Worm (Caenorhabditis elegans) whole organism, mixed stage, embryonic: ENCODE measurements around the gene mtch-1.

Source experiments
- M03D4.4 ChIP-seq: sonication (generic microtip); optimal IDR thresholded peaks from 2 replicates; lab custom pipeline; 2017; ENCODE audit warnings: mild to moderate bottlenecking, missing genetic modification characterization, missing compliant biosample characterization
- ceh-83 ChIP-seq: fragments of 200-800 bp; sonication (Bioruptor generic); optimal IDR thresholded peaks from 2 replicates; lab custom pipeline; 2018; ENCODE audit warnings: mild to moderate bottlenecking, missing genetic modification characterization, missing compliant biosample characterization
- ces-1 ChIP-seq: fragments of 150-350 bp; optimal IDR thresholded peaks from 2 replicates; lab custom pipeline; 2014; ENCODE audit warnings: missing biosample characterization, missing genetic modification reagents, missing genetic modification characterization
- elt-1 ChIP-seq: sonication (generic microtip); optimal IDR thresholded peaks from 2 replicates; lab custom pipeline; 2017; ENCODE audit warnings: missing genetic modification characterization, mild to moderate bottlenecking, missing compliant biosample characterization, antibody characterized with exemption, moderate library complexity, borderline replicate concordance; ENCODE audit not compliant: insufficient read depth
- elt-3 ChIP-seq: fragments of 150-350 bp; optimal IDR thresholded peaks from 2 replicates; lab custom pipeline; 2014; ENCODE audit warnings: missing biosample characterization, missing genetic modification characterization
- lin-13 ChIP-seq: fragments of 150-350 bp; optimal IDR thresholded peaks from 2 replicates; lab custom pipeline; 2014; ENCODE audit warnings: missing biosample characterization, missing genetic modification characterization
- lsy-2 ChIP-seq: fragments of 150-350 bp; optimal IDR thresholded peaks from 2 replicates; lab custom pipeline; 2014; ENCODE audit warnings: missing biosample characterization, missing genetic modification characterization
- mab-5 ChIP-seq: fragments of 150-350 bp; optimal IDR thresholded peaks from 2 replicates; lab custom pipeline; 2014; ENCODE audit warnings: missing biosample characterization, missing genetic modification characterization
- nhr-12 ChIP-seq: fragments of 150-350 bp; optimal IDR thresholded peaks from 2 replicates; lab custom pipeline; 2014; ENCODE audit warnings: missing biosample characterization, missing genetic modification characterization
- nhr-237 ChIP-seq: fragments of 150-350 bp; optimal IDR thresholded peaks from 2 replicates; lab custom pipeline; 2014; ENCODE audit warnings: missing biosample characterization, missing genetic modification characterization
- nhr-76 ChIP-seq: sonication (generic microtip); optimal IDR thresholded peaks from 2 replicates; lab custom pipeline; 2017; ENCODE audit warnings: missing biosample characterization, missing genetic modification characterization
- pha-4 ChIP-seq: fragments of 150-350 bp; optimal IDR thresholded peaks from 2 replicates; lab custom pipeline; 2018; ENCODE audit warnings: missing biosample characterization, missing genetic modification reagents, missing genetic modification characterization
- snpc-4 ChIP-seq: fragments of 150-350 bp; optimal IDR thresholded peaks from 2 replicates; lab custom pipeline; 2014; ENCODE audit warnings: missing biosample characterization, missing genetic modification characterization
- unc-62 ChIP-seq: fragments of 150-350 bp; optimal IDR thresholded peaks from 2 replicates; lab custom pipeline; 2014; ENCODE audit warnings: missing biosample characterization, missing genetic modification reagents, missing genetic modification characterization

DNA sequence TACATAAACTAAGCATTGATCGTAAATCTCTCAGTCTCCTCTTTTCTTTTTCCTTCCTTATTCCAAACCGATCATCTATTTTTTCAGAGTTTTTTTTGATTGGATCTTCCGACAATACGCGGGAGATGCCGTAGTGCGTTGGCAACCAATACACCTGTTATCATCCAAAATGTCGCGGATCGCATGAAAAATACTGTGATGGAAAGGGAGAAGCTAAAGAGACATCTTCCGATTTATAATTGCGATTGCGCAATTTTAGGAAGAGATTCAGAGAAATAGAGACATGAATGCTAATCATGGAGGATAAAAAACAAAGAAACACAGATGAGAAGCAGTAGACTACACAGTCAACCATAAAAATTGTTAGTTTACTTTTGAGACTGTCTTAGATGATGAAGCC, 32.5 kb upstream of the mtch-1 start:
- TF ChIP-seq lsy-2 (tag; lab: Kevin White, UChicago), result no peak
- TF ChIP-seq pha-4, result no peak
- TF ChIP-seq elt-3 (tag; lab: Kevin White, UChicago), result no peak
- no peak for TF ChIP-seq nhr-12 (tag; lab: Kevin White, UChicago)
- TF ChIP-seq mab-5 (tag; lab: Kevin White, UChicago), result no peak
- TF ChIP-seq nhr-76, result no peak
- TF ChIP-seq ces-1 (GFP tag; lab: Kevin White, UChicago), result no peak
- no peak for TF ChIP-seq snpc-4 (tag; lab: Kevin White, UChicago)
- TF ChIP-seq elt-1 (tag; lab: Kevin White, UChicago), result no peak
- no peak for TF ChIP-seq nhr-237
- no peak for TF ChIP-seq unc-62
- TF ChIP-seq M03D4.4 (tag; lab: Kevin White, UChicago), result no peak
- no peak for TF ChIP-seq lin-13 (tag; lab: Kevin White, UChicago)
- no peak for TF ChIP-seq ceh-83
